Worm (Caenorhabditis elegans) whole organism, midembryonic: ENCODE data around the gene aexr-3.

Experiments
- cog-1 ChIP-seq: sonication (generic microtip); optimal IDR thresholded peaks from 2 replicates; lab custom pipeline; 2016; ENCODE audit warnings: missing genetic modification characterization, missing compliant biosample characterization
- flt-1 ChIP-seq: fragments of 200-800 bp; sonication (Bioruptor generic); IDR thresholded peaks from 2 replicates; pipeline ENCODE4 v1.3.6; 2022; ENCODE audit warnings: missing genetic modification characterization, missing compliant biosample characterization
- med-1 ChIP-seq: sonication (generic microtip); optimal IDR thresholded peaks from 2 replicates; lab custom pipeline; 2017; ENCODE audit warnings: missing genetic modification characterization, mild to moderate bottlenecking, missing compliant biosample characterization, antibody characterized with exemption, missing genetic modification reagents; ENCODE audit not compliant: insufficient read depth
- ref-1 ChIP-seq: fragments of 200-800 bp; sonication (Bioruptor generic); conservative IDR thresholded peaks from 2 replicates; pipeline ENCODE4 v1.3.6; 2022; ENCODE audit warnings: missing genetic modification reagents, missing genetic modification characterization, missing compliant biosample characterization
- tab-1 ChIP-seq: fragments of 200-800 bp; sonication (Bioruptor generic); IDR thresholded peaks from 2 replicates; pipeline ENCODE4 v1.3.6; 2022; ENCODE audit warnings: missing genetic modification characterization, missing compliant biosample characterization

DNA sequence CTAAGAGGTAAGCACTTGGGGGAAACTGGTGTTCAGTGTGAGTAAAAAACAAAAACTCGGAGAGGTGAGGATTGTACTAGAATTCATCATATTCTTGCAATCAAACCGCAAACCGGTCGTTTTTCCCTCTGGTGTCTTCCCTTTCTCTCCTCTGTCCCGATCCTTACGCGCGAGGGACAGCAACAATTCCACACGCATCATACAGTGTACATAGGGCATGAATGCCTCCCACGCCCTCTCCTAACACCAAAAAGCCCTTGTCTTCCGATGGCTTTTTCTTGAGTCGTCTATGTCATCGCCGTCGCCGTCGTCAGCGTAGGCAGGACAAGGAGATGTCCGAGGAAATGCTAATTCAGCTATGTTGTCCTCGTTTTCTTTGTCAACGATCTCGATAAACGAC, 27.5 kb downstream of the aexr-3 start:
- no peak for TF ChIP-seq med-1 (GFP tag; lab: Kevin White, UChicago)
- TF ChIP-seq flt-1 (GFP tag; lab: Robert Waterston, UW) = no peak
- TF ChIP-seq tab-1 (GFP tag; lab: Robert Waterston, UW) = no peak
- no peak for TF ChIP-seq ref-1 (GFP tag; lab: Robert Waterston, UW)
- no peak for TF ChIP-seq cog-1 (tag; lab: Kevin White, UChicago)
